Worm (Caenorhabditis elegans) whole organism, L4 larva: ENCODE results near the gene fip-3.

Experiments used
- ama-1 ChIP-seq: fragments of 150-350 bp; optimal IDR thresholded peaks from 2 replicates; lab custom pipeline; 2014; ENCODE audit warnings: inconsistent platforms, mixed read lengths
- fos-1 ChIP-seq: fragments of 150-350 bp; optimal IDR thresholded peaks from 2 replicates; lab custom pipeline; 2014; ENCODE audit warnings: missing biosample characterization, missing genetic modification characterization
- madf-5 ChIP-seq, 2 experiments: fragments of 200-800 bp; sonication (Bioruptor generic); IDR thresholded peaks; 2 replicates each; pipeline ENCODE4 v1.3.6; 2022; ENCODE audit warnings: missing compliant biosample characterization in 2 of 2, missing genetic modification characterization in 2 of 2
- nhr-237 ChIP-seq: sonication (generic microtip); optimal IDR thresholded peaks from 2 replicates; lab custom pipeline; 2017; ENCODE audit warnings: missing biosample characterization, missing genetic modification characterization
- pha-4 ChIP-seq, 2 experiments: fragments of 150-350 bp in 1 of 2; fragments of 200-800 bp in 1 of 2; sonication (Bioruptor generic) in 1 of 2; IDR thresholded peaks in 1 of 2; optimal IDR thresholded peaks in 1 of 2; 2 replicates each; pipeline versions ENCODE4 v1.3.6 to Lab custom; 2014 to 2022; ENCODE audit warnings: missing genetic modification characterization in 2 of 2, missing genetic modification reagents in 2 of 2, missing biosample characterization in 1 of 2, missing compliant biosample characterization in 1 of 2
- skn-1 ChIP-seq: fragments of 150-350 bp; optimal IDR thresholded peaks from 2 replicates; lab custom pipeline; 2014; ENCODE audit warnings: missing biosample characterization, missing genetic modification characterization
- unc-39 ChIP-seq: sonication (generic microtip); optimal IDR thresholded peaks from 2 replicates; lab custom pipeline; 2017; ENCODE audit warnings: missing biosample characterization, missing genetic modification characterization

DNA sequence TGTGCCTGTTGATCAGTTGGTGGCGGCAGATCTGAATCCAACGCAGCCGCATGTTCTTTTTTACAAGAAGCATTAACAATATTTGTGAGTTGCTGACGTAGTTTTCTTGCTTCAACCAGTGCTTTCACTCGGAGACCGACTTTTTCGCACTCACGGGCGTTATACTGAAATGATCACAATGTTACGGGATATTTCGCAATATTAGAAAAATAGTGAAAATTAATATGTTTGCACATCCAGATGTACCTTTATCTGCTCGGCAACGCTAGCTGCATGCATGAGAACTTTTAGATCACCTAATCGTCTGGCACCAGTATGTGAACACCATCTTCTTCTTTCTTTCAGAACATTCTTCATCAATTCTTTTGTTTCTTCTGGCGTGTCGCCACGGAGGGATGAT, 22.0 kb upstream of the fip-3 start:
- TF ChIP-seq nhr-237 (tag; lab: Kevin White, UChicago) (no peak), ama-1 (no peak), fos-1 (tag; lab: Kevin White, UChicago) (no peak), unc-39 (tag; lab: Kevin White, UChicago) (no peak), skn-1 (tag; lab: Kevin White, UChicago) (no peak), madf-5 (GFP tag; IDR thresholded peaks at IDR 0.05; lab: Robert Waterston, UW) (no peak), pha-4 (GFP tag; IDR thresholded peaks at IDR 0.05; lab: Robert Waterston, UW) (no peak), pha-4 (tag; optimal IDR thresholded peaks at IDR 0.05; lab: Kevin White, UChicago) (no peak)
